Worm (Caenorhabditis elegans) whole organism, L4 larva: Measurements from ENCODE around the gene T19C3.6.
A peak's percentile ranks its signal among the peaks of the same experiment; 100 is the strongest.

Source experiments
- F37D6.2 ChIP-seq: sonication (generic microtip); optimal IDR thresholded peaks from 2 replicates; lab custom pipeline; 2016; ENCODE audit warnings: mild to moderate bottlenecking, missing genetic modification characterization, missing compliant biosample characterization
- T26A8.4 ChIP-seq: fragments of 200-800 bp; sonication (Bioruptor generic); IDR thresholded peaks from 2 replicates; pipeline ENCODE4 v1.3.6; 2022; ENCODE audit warnings: missing genetic modification characterization, missing compliant biosample characterization
- Y75B8A.6 ChIP-seq: fragments of 200-800 bp; sonication (Bioruptor generic); IDR thresholded peaks from 2 replicates; pipeline ENCODE4 v1.3.6; 2022; ENCODE audit warnings: missing genetic modification reagents, missing genetic modification characterization, missing compliant biosample characterization
- ZK546.5 ChIP-seq, 2 experiments: sonication (generic microtip); optimal IDR thresholded peaks; 2 replicates each; lab custom pipeline; 2017; ENCODE audit warnings: missing biosample characterization in 2 of 2, missing genetic modification characterization in 2 of 2
- aha-1 ChIP-seq: fragments of 150-350 bp; peaks from one replicate; lab custom pipeline; 2014; ENCODE audit warnings: missing biosample characterization, missing genetic modification characterization
- aly-2 ChIP-seq: sonication (generic microtip); optimal IDR thresholded peaks from 2 replicates; lab custom pipeline; 2018; ENCODE audit warnings: missing biosample characterization, missing genetic modification characterization
- ceh-28 ChIP-seq: fragments of 150-350 bp; optimal IDR thresholded peaks from 2 replicates; lab custom pipeline; 2014; ENCODE audit warnings: missing biosample characterization, missing genetic modification reagents, missing genetic modification characterization
- ceh-82 ChIP-seq: sonication (generic microtip); optimal IDR thresholded peaks from 2 replicates; lab custom pipeline; 2017; ENCODE audit warnings: missing biosample characterization, missing genetic modification characterization
- cey-2 ChIP-seq: sonication (generic microtip); optimal IDR thresholded peaks from 3 replicates; lab custom pipeline; 2017; ENCODE audit warnings: missing genetic modification characterization, mild to moderate bottlenecking, missing compliant biosample characterization, antibody characterized with exemption, borderline replicate concordance; ENCODE audit not compliant: insufficient read depth
- daf-19 ChIP-seq: fragments of 200-800 bp; sonication (Bioruptor generic); conservative IDR thresholded peaks from 2 replicates; pipeline ENCODE4 v1.3.6; 2022; ENCODE audit warnings: missing genetic modification characterization, missing compliant biosample characterization
- egl-43 ChIP-seq: fragments of 200-800 bp; sonication (Bioruptor generic); IDR thresholded peaks from 2 replicates; pipeline ENCODE4 v1.3.6; 2022; ENCODE audit warnings: missing genetic modification reagents, missing genetic modification characterization, missing compliant biosample characterization
- fkh-10 ChIP-seq: fragments of 150-350 bp; optimal IDR thresholded peaks from 2 replicates; lab custom pipeline; 2014; ENCODE audit warnings: missing biosample characterization, missing genetic modification reagents, missing genetic modification characterization
- gei-8 ChIP-seq: fragments of 200-800 bp; sonication (Bioruptor generic); optimal IDR thresholded peaks from 2 replicates; lab custom pipeline; 2018; ENCODE audit warnings: mild to moderate bottlenecking, missing genetic modification characterization, missing compliant biosample characterization
- lin-29 ChIP-seq: fragments of 200-800 bp; sonication (Bioruptor generic); IDR thresholded peaks from 2 replicates; pipeline ENCODE4 v1.3.6; 2022; ENCODE audit warnings: missing genetic modification reagents, missing genetic modification characterization, missing compliant biosample characterization
- mxl-2 ChIP-seq: fragments of 200-800 bp; sonication (Bioruptor generic); conservative IDR thresholded peaks from 2 replicates; pipeline ENCODE4 v1.3.6; 2022; ENCODE audit warnings: missing genetic modification reagents, missing genetic modification characterization, missing compliant biosample characterization
- nhr-10 ChIP-seq: fragments of 150-350 bp; optimal IDR thresholded peaks from 2 replicates; lab custom pipeline; 2014; ENCODE audit warnings: missing biosample characterization, missing genetic modification characterization
- nhr-25 ChIP-seq: sonication (generic microtip); optimal IDR thresholded peaks from 2 replicates; lab custom pipeline; 2017; ENCODE audit warnings: missing genetic modification characterization, mild to moderate bottlenecking, missing compliant biosample characterization, antibody characterized with exemption, moderate library complexity, borderline replicate concordance; ENCODE audit not compliant: insufficient read depth
- nhr-76 ChIP-seq: fragments of 150-350 bp; optimal IDR thresholded peaks from 2 replicates; lab custom pipeline; 2014; ENCODE audit warnings: missing biosample characterization, missing genetic modification characterization
- nhr-77 ChIP-seq: fragments of 150-350 bp; optimal IDR thresholded peaks from 2 replicates; lab custom pipeline; 2014; ENCODE audit warnings: missing biosample characterization, missing genetic modification characterization
- set-16 ChIP-seq: fragments of 200-800 bp; sonication (Bioruptor generic); IDR thresholded peaks from 2 replicates; pipeline ENCODE4 v1.3.6; 2022; ENCODE audit warnings: missing genetic modification reagents, missing genetic modification characterization, missing compliant biosample characterization
- snpc-4 ChIP-seq: fragments of 150-350 bp; optimal IDR thresholded peaks from 2 replicates; lab custom pipeline; 2014; ENCODE audit warnings: missing biosample characterization, missing genetic modification characterization
- tag-97 ChIP-seq: fragments of 200-800 bp; sonication (Bioruptor generic); IDR thresholded peaks from 2 replicates; pipeline ENCODE4 v1.3.6; 2022; ENCODE audit warnings: missing genetic modification characterization, missing compliant biosample characterization
- unc-130 ChIP-seq: sonication (generic microtip); optimal IDR thresholded peaks from 2 replicates; lab custom pipeline; 2016; ENCODE audit warnings: missing genetic modification reagents, missing genetic modification characterization, missing compliant biosample characterization
- vab-7 ChIP-seq: fragments of 200-800 bp; sonication (Bioruptor generic); IDR thresholded peaks from 2 replicates; pipeline ENCODE4 v1.3.6; 2022; ENCODE audit warnings: missing genetic modification reagents, missing genetic modification characterization, missing compliant biosample characterization
- zip-2 ChIP-seq: fragments of 150-350 bp; optimal IDR thresholded peaks from 2 replicates; lab custom pipeline; 2014; ENCODE audit warnings: missing biosample characterization, missing genetic modification characterization

T19C3.6 gene

ce11 chrIII:595449-595848, 35.9 kb downstream of the T19C3.6 start:
- TF ChIP-seq egl-43 (GFP tag; lab: Robert Waterston, UW) (0 out of 2 replicates have a peak, but pooled peaks have one; percentile 14), ceh-82 (tag; lab: Kevin White, UChicago) (no peak), nhr-76 (no peak), Y75B8A.6 (GFP tag; lab: Robert Waterston, UW) (no peak), snpc-4 (tag; lab: Kevin White, UChicago) (no peak), nhr-10 (tag; lab: Kevin White, UChicago) (no peak), nhr-77 (tag; lab: Kevin White, UChicago) (no peak), unc-130 (GFP tag; lab: Kevin White, UChicago) (no peak), aly-2 (tag; lab: Kevin White, UChicago) (no peak), ceh-28 (no peak), aha-1 (tag; lab: Kevin White, UChicago) (no peak), ZK546.5 (tag; optimal IDR thresholded peaks at IDR 0.05; lab: Kevin White, UChicago) (no peak), zip-2 (no peak), set-16 (GFP tag; lab: Robert Waterston, UW) (peak; percentile 83; the same call in 1 of the 2 replicates), gei-8 (GFP tag; lab: Kevin White, UChicago) (no peak)
- TF ChIP-seq, all 104 proteins: peak for 2

- TF ChIP-seq F37D6.2 (tag; lab: Kevin White, UChicago): no peak
- TF ChIP-seq fkh-10 (GFP tag; lab: Kevin White, UChicago): no peak
- no peak for TF ChIP-seq tag-97 (GFP tag; lab: Robert Waterston, UW)
- no peak for TF ChIP-seq cey-2 (tag; lab: Kevin White, UChicago)
- no peak for TF ChIP-seq lin-29 (GFP tag; lab: Robert Waterston, UW)
- TF ChIP-seq nhr-25 (tag; lab: Kevin White, UChicago): no peak
- TF ChIP-seq T26A8.4: no peak
- no peak for TF ChIP-seq set-16 (GFP tag; lab: Robert Waterston, UW)
- TF ChIP-seq vab-7 (GFP tag; lab: Robert Waterston, UW): no peak
- no peak for TF ChIP-seq mxl-2 (GFP tag; lab: Robert Waterston, UW)
- TF ChIP-seq daf-19 (GFP tag; lab: Robert Waterston, UW): no peak
Observed at ce11 chrIII:587009-587408, 44.3 kb downstream of the T19C3.6 start, which contains the start of gene helq-1. TSS of gene helq-1 (minus strand) at chrIII:587109.
